Worm (Caenorhabditis elegans) whole organism, mixed stage, embryonic: ENCODE data around the gene M70.5.

ENCODE experiments used
- ham-2 ChIP-seq: fragments of 200-800 bp; sonication (Bioruptor generic); optimal IDR thresholded peaks from 2 replicates; lab custom pipeline; 2018; ENCODE audit warnings: mild to moderate bottlenecking, missing genetic modification characterization, missing compliant biosample characterization
- lsy-2 ChIP-seq: fragments of 150-350 bp; optimal IDR thresholded peaks from 2 replicates; lab custom pipeline; 2014; ENCODE audit warnings: missing biosample characterization, missing genetic modification characterization
- nhr-28 ChIP-seq: fragments of 150-350 bp; optimal IDR thresholded peaks from 2 replicates; lab custom pipeline; 2014; ENCODE audit warnings: missing biosample characterization, missing genetic modification characterization
- pha-4 ChIP-seq: fragments of 150-350 bp; optimal IDR thresholded peaks from 2 replicates; lab custom pipeline; 2018; ENCODE audit warnings: missing biosample characterization, missing genetic modification reagents, missing genetic modification characterization

DNA sequence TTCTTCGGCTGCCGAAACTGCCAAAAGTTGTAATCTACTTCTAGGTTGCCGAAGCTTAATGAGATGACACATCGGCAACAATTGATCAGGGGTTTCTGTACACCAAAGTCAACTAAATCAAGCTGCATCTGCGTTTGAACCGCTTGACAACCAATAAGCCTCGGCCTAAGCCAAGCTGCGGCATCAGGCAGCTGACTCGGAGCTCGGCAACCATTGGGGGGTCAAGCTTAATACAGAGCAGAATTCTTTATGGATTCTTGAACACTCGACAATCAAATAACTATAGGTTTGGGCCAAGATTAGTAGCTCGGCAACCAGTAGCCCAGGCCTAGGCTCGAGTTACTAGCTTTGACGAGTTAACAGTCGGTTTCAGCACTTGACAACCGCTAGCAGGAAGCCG, 54.5 kb downstream of the M70.5 start:
- TF ChIP-seq nhr-28 (no peak), lsy-2 (tag; lab: Kevin White, UChicago) (no peak), pha-4 (tag; lab: Kevin White, UChicago) (no peak), ham-2 (GFP tag; lab: Kevin White, UChicago) (no peak)
